Worm (Caenorhabditis elegans): ENCODE results near the gene mdf-2.

ce11 chrIV:2676281-2676680 is 35.4 kb upstream of the mdf-2 start, which contains the start of gene Y94H6A.3:
- TF ChIP-seq C08G9.2 (tag; optimal IDR thresholded peaks at IDR 0.05) (no peak), pqm-1 (tag; optimal IDR thresholded peaks at IDR 0.05) (no peak), pax-1 (tag; optimal IDR thresholded peaks at IDR 0.05) (no peak), unc-55 (GFP tag; optimal IDR thresholded peaks at IDR 0.05) (no peak), T23F11.4 (GFP tag; optimal IDR thresholded peaks at IDR 0.05) (no peak), ceh-24 (tag; optimal IDR thresholded peaks at IDR 0.05) (no peak), sox-2 (GFP tag; IDR thresholded peaks at IDR 0.05) (no peak), nhr-11 (tag; optimal IDR thresholded peaks at IDR 0.05) (no peak), elt-4 (tag; optimal IDR thresholded peaks at IDR 0.05) (no peak), odd-2 (tag; optimal IDR thresholded peaks at IDR 0.05) (no peak), zip-5 (tag; optimal IDR thresholded peaks at IDR 0.05) (no peak), hlh-15 (tag; optimal IDR thresholded peaks at IDR 0.05) (no peak), ceh-2 (tag; optimal IDR thresholded peaks at IDR 0.05) (no peak), unc-42 (tag; optimal IDR thresholded peaks at IDR 0.05) (peak; percentile 58)
